Worm (Caenorhabditis elegans): ENCODE results near the gene pgap-2.

DNA sequence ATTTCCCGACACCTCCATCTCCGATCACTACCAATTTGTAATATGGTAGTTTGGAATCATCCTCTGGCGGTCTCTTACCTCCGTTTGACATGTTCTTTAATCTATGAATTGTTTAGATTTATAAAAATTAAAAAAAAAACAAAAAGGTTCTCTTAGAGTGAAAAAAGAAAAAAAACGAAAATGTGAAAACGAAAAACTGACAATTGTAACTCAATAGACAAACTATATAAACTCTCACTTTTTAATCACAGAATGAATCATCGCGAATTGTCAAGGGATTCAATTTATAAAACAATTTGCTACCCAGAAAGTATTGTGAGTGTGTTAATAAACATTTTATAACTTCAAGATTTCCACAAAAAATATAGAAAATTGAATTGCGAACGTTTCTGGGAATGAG is 34.7 kb downstream of the pgap-2 start, which contains the start of gene ras-2:
- TF ChIP-seq ama-1 (optimal IDR thresholded peaks at IDR 0.05) (no peak), nhr-12 (tag; optimal IDR thresholded peaks at IDR 0.05) (no peak), fos-1 (tag; optimal IDR thresholded peaks at IDR 0.05) (no peak), nhr-28 (tag; optimal IDR thresholded peaks at IDR 0.05) (no peak), nhr-76 (tag; optimal IDR thresholded peaks at IDR 0.05) (no peak), jun-1 (tag; optimal IDR thresholded peaks at IDR 0.05) (no peak), snpc-4 (tag; optimal IDR thresholded peaks at IDR 0.05) (no peak), rnt-1 (tag; optimal IDR thresholded peaks at IDR 0.05) (no peak), hlh-17 (GFP tag; optimal IDR thresholded peaks at IDR 0.05; ENCODE audit: borderline replicate concordance) (no peak), alr-1 (tag; optimal IDR thresholded peaks at IDR 0.05; ENCODE audit: borderline replicate concordance) (no peak), tbx-2 (tag; optimal IDR thresholded peaks at IDR 0.05) (no peak), skn-1 (tag; optimal IDR thresholded peaks at IDR 0.05) (no peak)
